Fruit fly (Drosophila melanogaster): ENCODE data around the gene eIF1A.
A peak's percentile ranks its signal among the peaks of the same experiment; 100 is the strongest.

eIF1A gene

dm6 chr3R:18243718-18244170 is 30.7 kb upstream of the eIF1A start:
- TF ChIP-seq h (optimal IDR thresholded peaks at IDR 0.05): no peak
- TF ChIP-seq Sin3A (optimal IDR thresholded peaks at IDR 0.05): no peak
- no peak for TF ChIP-seq psq (optimal IDR thresholded peaks at IDR 0.05)
- no peak for TF ChIP-seq Myc (optimal IDR thresholded peaks at IDR 0.05)
- TF ChIP-seq insv (optimal IDR thresholded peaks at IDR 0.05): no peak
- no peak for TF ChIP-seq ttk (optimal IDR thresholded peaks at IDR 0.05)

dm6 chr3R:18244171-18245043 is 30.1 kb upstream of the eIF1A start:
- TF ChIP-seq Sin3A (optimal IDR thresholded peaks at IDR 0.05): no peak
- no peak for TF ChIP-seq insv (optimal IDR thresholded peaks at IDR 0.05)
- TF ChIP-seq psq (optimal IDR thresholded peaks at IDR 0.05): no peak
- no peak for TF ChIP-seq ttk (optimal IDR thresholded peaks at IDR 0.05)
- TF ChIP-seq Myc (optimal IDR thresholded peaks at IDR 0.05): no peak
- no peak for TF ChIP-seq h (optimal IDR thresholded peaks at IDR 0.05)

- no peak for TF ChIP-seq h (optimal IDR thresholded peaks at IDR 0.05)
- TF ChIP-seq Myc (optimal IDR thresholded peaks at IDR 0.05): no peak
- no peak for TF ChIP-seq Sin3A (optimal IDR thresholded peaks at IDR 0.05)
- TF ChIP-seq insv (optimal IDR thresholded peaks at IDR 0.05): no peak
- TF ChIP-seq psq (optimal IDR thresholded peaks at IDR 0.05): no peak
- no peak for TF ChIP-seq ttk (optimal IDR thresholded peaks at IDR 0.05)
These were observed 29.3 kb upstream of the eIF1A start for dm6 chr3R:18245044-18245596.

dm6 chr3R:18246041-18246440 is 28.4 kb upstream of the eIF1A start:
- TF ChIP-seq psq (optimal IDR thresholded peaks at IDR 0.05): no peak
- no peak for TF ChIP-seq insv (optimal IDR thresholded peaks at IDR 0.05)
- no peak for TF ChIP-seq Myc (optimal IDR thresholded peaks at IDR 0.05)
- no peak for TF ChIP-seq ttk (optimal IDR thresholded peaks at IDR 0.05)
- TF ChIP-seq h (optimal IDR thresholded peaks at IDR 0.05): no peak
- no peak for TF ChIP-seq Sin3A (optimal IDR thresholded peaks at IDR 0.05)

- TF ChIP-seq h (optimal IDR thresholded peaks at IDR 0.05) (no peak), insv (optimal IDR thresholded peaks at IDR 0.05) (no peak), Myc (optimal IDR thresholded peaks at IDR 0.05) (no peak), ttk (optimal IDR thresholded peaks at IDR 0.05) (no peak), psq (optimal IDR thresholded peaks at IDR 0.05) (no peak)
These were observed 25.2 kb upstream of the eIF1A start for dm6 chr3R:18249268-18249667.

dm6 chr3R:18250815-18251214 is 23.6 kb upstream of the eIF1A start, which contains the start of gene CG18598:
Gene CG18598, plus strand, starts transcription at chr3R:18251115.
- TF ChIP-seq h (optimal IDR thresholded peaks at IDR 0.05) (no peak), ttk (optimal IDR thresholded peaks at IDR 0.05) (no peak), Myc (optimal IDR thresholded peaks at IDR 0.05) (no peak), insv (optimal IDR thresholded peaks at IDR 0.05) (no peak), Sin3A (optimal IDR thresholded peaks at IDR 0.05) (no peak), psq (optimal IDR thresholded peaks at IDR 0.05) (no peak)

- peak; percentile 92 for TF ChIP-seq ttk (optimal IDR thresholded peaks at IDR 0.05)
- no peak for TF ChIP-seq Sin3A (optimal IDR thresholded peaks at IDR 0.05)
- TF ChIP-seq Myc (optimal IDR thresholded peaks at IDR 0.05): no peak
- no peak for TF ChIP-seq insv (optimal IDR thresholded peaks at IDR 0.05)
- TF ChIP-seq psq (optimal IDR thresholded peaks at IDR 0.05): no peak
- TF ChIP-seq h (optimal IDR thresholded peaks at IDR 0.05): no peak
These were observed 22.6 kb upstream of the eIF1A start for dm6 chr3R:18251876-18252275.

dm6 chr3R:18252578-18252977 is 21.9 kb upstream of the eIF1A start, which contains the start of gene CG12320:
Gene CG12320, minus strand, starts transcription at chr3R:18252734.
- TF ChIP-seq psq (optimal IDR thresholded peaks at IDR 0.05) (no peak), Sin3A (optimal IDR thresholded peaks at IDR 0.05) (no peak), h (optimal IDR thresholded peaks at IDR 0.05) (no peak), ttk (optimal IDR thresholded peaks at IDR 0.05) (no peak), insv (optimal IDR thresholded peaks at IDR 0.05) (no peak), Myc (optimal IDR thresholded peaks at IDR 0.05) (no peak)

- TF ChIP-seq Sin3A (optimal IDR thresholded peaks at IDR 0.05): no peak
- no peak for TF ChIP-seq Myc (optimal IDR thresholded peaks at IDR 0.05)
- no peak for TF ChIP-seq psq (optimal IDR thresholded peaks at IDR 0.05)
- TF ChIP-seq ttk (optimal IDR thresholded peaks at IDR 0.05): no peak
- no peak for TF ChIP-seq insv (optimal IDR thresholded peaks at IDR 0.05)
- no peak for TF ChIP-seq h (optimal IDR thresholded peaks at IDR 0.05)
These were observed 19.2 kb upstream of the eIF1A start, which contains the start of the genes Ada2a, Polr2D, Tgs1 and moi for dm6 chr3R:18255281-18255680. Gene Ada2a, minus strand, starts transcription at chr3R:18255487. Gene Polr2D, minus strand, starts transcription at chr3R:18255487. Gene Tgs1, plus strand, starts transcription at chr3R:18255530. Gene moi, plus strand, starts transcription at chr3R:18255530.

dm6 chr3R:18260016-18260415 is 14.4 kb upstream of the eIF1A start:
- no peak for TF ChIP-seq insv (optimal IDR thresholded peaks at IDR 0.05)
- no peak for TF ChIP-seq ttk (optimal IDR thresholded peaks at IDR 0.05)
- no peak for TF ChIP-seq h (optimal IDR thresholded peaks at IDR 0.05)
- no peak for TF ChIP-seq psq (optimal IDR thresholded peaks at IDR 0.05)
- no peak for TF ChIP-seq Myc (optimal IDR thresholded peaks at IDR 0.05)
- TF ChIP-seq Sin3A (optimal IDR thresholded peaks at IDR 0.05): no peak

dm6 chr3R:18261602-18262001 is 12.9 kb upstream of the eIF1A start:
- TF ChIP-seq Myc (optimal IDR thresholded peaks at IDR 0.05) (no peak), h (optimal IDR thresholded peaks at IDR 0.05) (no peak), insv (optimal IDR thresholded peaks at IDR 0.05) (no peak), ttk (optimal IDR thresholded peaks at IDR 0.05) (no peak), Sin3A (optimal IDR thresholded peaks at IDR 0.05) (no peak), psq (optimal IDR thresholded peaks at IDR 0.05) (no peak)

- TF ChIP-seq insv (optimal IDR thresholded peaks at IDR 0.05) (no peak), h (optimal IDR thresholded peaks at IDR 0.05) (no peak), Myc (optimal IDR thresholded peaks at IDR 0.05) (no peak), Sin3A (optimal IDR thresholded peaks at IDR 0.05) (no peak), ttk (optimal IDR thresholded peaks at IDR 0.05) (no peak), psq (optimal IDR thresholded peaks at IDR 0.05) (no peak)
These were observed 9.2 kb upstream of the eIF1A start for dm6 chr3R:18265275-18265674.
